Worm (Caenorhabditis elegans) whole organism, L2 larva: Measurements from ENCODE around the gene nfu-1.

Source experiments
- C34F6.9 ChIP-seq: fragments of 150-350 bp; optimal IDR thresholded peaks from 2 replicates; lab custom pipeline; 2014; ENCODE audit warnings: missing biosample characterization, missing genetic modification characterization
- F13H6.1 ChIP-seq: sonication (generic microtip); optimal IDR thresholded peaks from 2 replicates; lab custom pipeline; 2016; ENCODE audit warnings: missing genetic modification characterization, missing compliant biosample characterization
- R02D3.7 ChIP-seq: fragments of 150-350 bp; optimal IDR thresholded peaks from 2 replicates; lab custom pipeline; 2014; ENCODE audit warnings: missing biosample characterization, missing genetic modification characterization
- Y55F3AM.14 ChIP-seq: fragments of 200-800 bp; sonication (Bioruptor generic); optimal IDR thresholded peaks from 2 replicates; lab custom pipeline; 2018; ENCODE audit warnings: mild to moderate bottlenecking, missing genetic modification characterization, missing compliant biosample characterization
- ZK546.5 ChIP-seq: sonication (generic microtip); optimal IDR thresholded peaks from 2 replicates; lab custom pipeline; 2017; ENCODE audit warnings: missing biosample characterization, missing genetic modification characterization
- alr-1 ChIP-seq: fragments of 150-350 bp; optimal IDR thresholded peaks from 2 replicates; lab custom pipeline; 2014; ENCODE audit warnings: missing biosample characterization, missing genetic modification characterization
- aly-2 ChIP-seq: fragments of 150-350 bp; optimal IDR thresholded peaks from 2 replicates; lab custom pipeline; 2014; ENCODE audit warnings: missing biosample characterization, missing genetic modification characterization
- ama-1 ChIP-seq: fragments of 150-350 bp; optimal IDR thresholded peaks from 2 replicates; lab custom pipeline; 2018; ENCODE audit warnings: inconsistent platforms
- blmp-1 ChIP-seq: sonication (generic microtip); optimal IDR thresholded peaks from 2 replicates; lab custom pipeline; 2017; ENCODE audit warnings: missing genetic modification characterization, mild to moderate bottlenecking, missing compliant biosample characterization, antibody characterized with exemption, moderate library complexity; ENCODE audit not compliant: insufficient read depth
- ceh-16 ChIP-seq: fragments of 150-350 bp; optimal IDR thresholded peaks from 2 replicates; lab custom pipeline; 2014; ENCODE audit warnings: missing biosample characterization, missing genetic modification characterization
- ceh-82 ChIP-seq: fragments of 150-350 bp; optimal IDR thresholded peaks from 2 replicates; lab custom pipeline; 2014; ENCODE audit warnings: missing biosample characterization, missing genetic modification characterization
- crh-2 ChIP-seq: sonication (generic microtip); optimal IDR thresholded peaks from 2 replicates; lab custom pipeline; 2017; ENCODE audit warnings: missing biosample characterization, missing genetic modification characterization
- dmd-4 ChIP-seq: sonication (generic microtip); optimal IDR thresholded peaks from 2 replicates; lab custom pipeline; 2017; ENCODE audit warnings: missing biosample characterization, missing genetic modification characterization
- egl-27 ChIP-seq: sonication (generic microtip); optimal IDR thresholded peaks from 3 replicates; lab custom pipeline; 2017; ENCODE audit warnings: missing biosample characterization, missing genetic modification reagents, missing genetic modification characterization
- elt-1 ChIP-seq: fragments of 150-350 bp; optimal IDR thresholded peaks from 2 replicates; lab custom pipeline; 2014; ENCODE audit warnings: missing biosample characterization, missing genetic modification characterization
- elt-3 ChIP-seq: sonication (generic microtip); optimal IDR thresholded peaks from 2 replicates; lab custom pipeline; 2017; ENCODE audit warnings: missing biosample characterization, missing genetic modification characterization
- fos-1 ChIP-seq: fragments of 150-350 bp; optimal IDR thresholded peaks from 2 replicates; lab custom pipeline; 2014; ENCODE audit warnings: missing biosample characterization, missing genetic modification characterization
- gmeb-1 ChIP-seq: fragments of 150-350 bp; optimal IDR thresholded peaks from 2 replicates; lab custom pipeline; 2014; ENCODE audit warnings: missing biosample characterization, missing genetic modification characterization
- lin-11 ChIP-seq: fragments of 150-350 bp; sonication (generic microtip); optimal IDR thresholded peaks from 2 replicates; lab custom pipeline; 2014; ENCODE audit warnings: missing biosample characterization, missing genetic modification characterization, inconsistent platforms, mixed read lengths
- lin-13 ChIP-seq: fragments of 150-350 bp; optimal IDR thresholded peaks from 2 replicates; lab custom pipeline; 2014; ENCODE audit warnings: missing biosample characterization, missing genetic modification reagents, missing genetic modification characterization
- lin-39 ChIP-seq: fragments of 150-350 bp; optimal IDR thresholded peaks from 2 replicates; lab custom pipeline; 2014; ENCODE audit warnings: missing biosample characterization, missing genetic modification reagents, missing genetic modification characterization
- lsy-2 ChIP-seq, 2 experiments: fragments of 150-350 bp in 1 of 2; sonication (generic microtip) in 1 of 2; optimal IDR thresholded peaks; 2 replicates each; lab custom pipeline; 2014 to 2017; ENCODE audit warnings: missing biosample characterization in 2 of 2, missing genetic modification characterization in 2 of 2
- mab-5 ChIP-seq: fragments of 150-350 bp; optimal IDR thresholded peaks from 2 replicates; lab custom pipeline; 2014; ENCODE audit warnings: missing biosample characterization, missing genetic modification characterization
- mbf-1 ChIP-seq: sonication (generic microtip); optimal IDR thresholded peaks from 2 replicates; lab custom pipeline; 2017; ENCODE audit warnings: missing biosample characterization, missing genetic modification characterization
- mdl-1 ChIP-seq, 2 experiments: fragments of 150-350 bp in 1 of 2; sonication (generic microtip) in 1 of 2; optimal IDR thresholded peaks; 2 replicates each; lab custom pipeline; 2017; ENCODE audit warnings: missing biosample characterization in 2 of 2, missing genetic modification characterization in 2 of 2
- nhr-10 ChIP-seq: sonication (generic microtip); optimal IDR thresholded peaks from 2 replicates; lab custom pipeline; 2017; ENCODE audit warnings: missing biosample characterization, missing genetic modification characterization
- nhr-11 ChIP-seq: fragments of 150-350 bp; optimal IDR thresholded peaks from 2 replicates; lab custom pipeline; 2014; ENCODE audit warnings: missing biosample characterization, missing genetic modification characterization
- nhr-12 ChIP-seq: fragments of 150-350 bp; optimal IDR thresholded peaks from 2 replicates; lab custom pipeline; 2014; ENCODE audit warnings: missing biosample characterization, missing genetic modification characterization
- nhr-129 ChIP-seq: fragments of 150-350 bp; optimal IDR thresholded peaks from 2 replicates; lab custom pipeline; 2014; ENCODE audit warnings: missing biosample characterization, missing genetic modification characterization
- nhr-21 ChIP-seq: fragments of 150-350 bp; optimal IDR thresholded peaks from 2 replicates; lab custom pipeline; 2014; ENCODE audit warnings: missing biosample characterization, missing genetic modification characterization
- nhr-23 ChIP-seq: fragments of 150-350 bp; optimal IDR thresholded peaks from 2 replicates; lab custom pipeline; 2014; ENCODE audit warnings: missing biosample characterization, missing genetic modification reagents, missing genetic modification characterization
- nhr-237 ChIP-seq: fragments of 150-350 bp; optimal IDR thresholded peaks from 2 replicates; lab custom pipeline; 2014; ENCODE audit warnings: missing biosample characterization, missing genetic modification characterization
- nhr-25 ChIP-seq: fragments of 150-350 bp; sonication (generic microtip); optimal IDR thresholded peaks from 3 replicates; lab custom pipeline; 2014; ENCODE audit warnings: missing biosample characterization, missing genetic modification characterization
- nhr-6 ChIP-seq: fragments of 150-350 bp; optimal IDR thresholded peaks from 2 replicates; lab custom pipeline; 2014; ENCODE audit warnings: missing biosample characterization, missing genetic modification characterization
- nhr-77 ChIP-seq: fragments of 150-350 bp; optimal IDR thresholded peaks from 2 replicates; lab custom pipeline; 2014; ENCODE audit warnings: missing biosample characterization, missing genetic modification characterization
- peb-1 ChIP-seq: fragments of 150-350 bp; optimal IDR thresholded peaks from 2 replicates; lab custom pipeline; 2014; ENCODE audit warnings: missing biosample characterization, missing genetic modification characterization
- sem-4 ChIP-seq: fragments of 150-350 bp; optimal IDR thresholded peaks from 2 replicates; lab custom pipeline; 2014; ENCODE audit warnings: missing biosample characterization, missing genetic modification reagents, missing genetic modification characterization
- skn-1 ChIP-seq: sonication (generic microtip); optimal IDR thresholded peaks from 2 replicates; lab custom pipeline; 2017; ENCODE audit warnings: missing biosample characterization, missing genetic modification characterization
- sma-3 ChIP-seq: sonication (generic microtip); optimal IDR thresholded peaks from 2 replicates; lab custom pipeline; 2016; ENCODE audit warnings: missing genetic modification reagents, missing genetic modification characterization, missing compliant biosample characterization
- sma-9 ChIP-seq, 2 experiments: fragments of 150-350 bp in 1 of 2; sonication (generic microtip) in 1 of 2; optimal IDR thresholded peaks; 2 replicates each; lab custom pipeline; 2014 to 2016; ENCODE audit warnings: missing genetic modification characterization in 2 of 2, mild to moderate bottlenecking in 1 of 2, missing biosample characterization in 1 of 2, missing compliant biosample characterization in 1 of 2, missing genetic modification reagents in 1 of 2, moderate library complexity in 1 of 2
- snpc-4 ChIP-seq: fragments of 150-350 bp; optimal IDR thresholded peaks from 2 replicates; lab custom pipeline; 2014; ENCODE audit warnings: missing biosample characterization, missing genetic modification characterization
- unc-39 ChIP-seq: fragments of 150-350 bp; optimal IDR thresholded peaks from 2 replicates; lab custom pipeline; 2014; ENCODE audit warnings: missing biosample characterization, missing genetic modification characterization
- unc-55 ChIP-seq: fragments of 150-350 bp; sonication (generic microtip); optimal IDR thresholded peaks from 3 replicates; lab custom pipeline; 2014; ENCODE audit warnings: missing biosample characterization, missing genetic modification reagents, missing genetic modification characterization
- unc-62 ChIP-seq: fragments of 150-350 bp; optimal IDR thresholded peaks from 2 replicates; lab custom pipeline; 2014; ENCODE audit warnings: missing biosample characterization, missing genetic modification reagents, missing genetic modification characterization
- zag-1 ChIP-seq: fragments of 150-350 bp; optimal IDR thresholded peaks from 2 replicates; lab custom pipeline; 2014; ENCODE audit warnings: missing biosample characterization, missing genetic modification characterization
- ztf-1 ChIP-seq: fragments of 200-800 bp; sonication (Bioruptor generic); conservative IDR thresholded peaks from 2 replicates; pipeline ENCODE4 v1.3.6; 2022; ENCODE audit warnings: missing genetic modification characterization, missing compliant biosample characterization
- ztf-11 ChIP-seq: sonication (generic microtip); optimal IDR thresholded peaks from 2 replicates; lab custom pipeline; 2017; ENCODE audit warnings: missing biosample characterization, missing genetic modification characterization
- ztf-4 ChIP-seq: fragments of 150-350 bp; optimal IDR thresholded peaks from 2 replicates; lab custom pipeline; 2014; ENCODE audit warnings: missing biosample characterization, missing genetic modification characterization

Gene nfu-1

DNA sequence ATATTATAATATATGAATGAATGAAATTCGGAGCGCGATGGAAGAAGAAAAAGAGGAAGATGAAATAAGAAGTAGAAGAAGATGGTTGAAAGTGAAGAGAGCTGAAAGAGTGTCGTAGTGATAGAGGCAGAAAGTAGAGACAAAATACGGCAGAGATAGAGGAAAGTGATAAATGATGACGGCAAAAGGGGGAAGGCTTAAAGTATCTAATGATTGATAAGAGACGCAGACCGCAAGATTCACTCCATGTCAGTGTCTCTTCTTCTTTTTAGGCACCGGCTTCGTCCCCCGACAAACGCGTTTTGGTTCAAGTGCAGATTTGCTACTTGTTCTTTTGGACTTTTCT lies 44.9 kb upstream of the nfu-1 start:
- TF ChIP-seq gmeb-1 (tag; lab: Kevin White, UChicago) (peak; percentile 46), zag-1 (tag; lab: Kevin White, UChicago) (no peak), snpc-4 (tag; lab: Kevin White, UChicago) (peak; percentile 1), R02D3.7 (tag; lab: Kevin White, UChicago) (no peak), nhr-237 (tag; lab: Kevin White, UChicago) (no peak), ztf-4 (tag; lab: Kevin White, UChicago) (peak; percentile 77), ceh-82 (tag; lab: Kevin White, UChicago) (no peak), mbf-1 (tag; lab: Kevin White, UChicago) (no peak), elt-1 (no peak), ztf-11 (tag; lab: Kevin White, UChicago) (no peak), nhr-10 (tag; lab: Kevin White, UChicago) (no peak), ztf-1 (GFP tag; lab: Robert Waterston, UW) (no peak), nhr-25 (tag; lab: Kevin White, UChicago) (peak; percentile 44), crh-2 (tag; lab: Kevin White, UChicago) (peak; percentile 93), skn-1 (tag; lab: Kevin White, UChicago) (peak; percentile 65), fos-1 (peak; percentile 95), sem-4 (tag; lab: Kevin White, UChicago) (no peak), Y55F3AM.14 (GFP tag; lab: Kevin White, UChicago) (no peak), ceh-16 (tag; lab: Kevin White, UChicago) (no peak), alr-1 (tag; lab: Kevin White, UChicago) (no peak), nhr-6 (no peak), nhr-129 (tag; lab: Kevin White, UChicago) (peak; percentile 37), lin-11 (tag; lab: Kevin White, UChicago) (no peak), nhr-77 (no peak), mdl-1 (tag; optimal IDR thresholded peaks at IDR 0.05; lab: Kevin White, UChicago) (peak in 1 of 2 experiments; percentile 15), aly-2 (tag; lab: Kevin White, UChicago) (no peak), peb-1 (no peak), F13H6.1 (peak; percentile 74), unc-55 (peak; percentile 87), ZK546.5 (tag; lab: Kevin White, UChicago) (no peak), dmd-4 (no peak), sma-9 (GFP tag; optimal IDR thresholded peaks at IDR 0.05; lab: Kevin White, UChicago) (peak; percentile 86), sma-9 (tag; optimal IDR thresholded peaks at IDR 0.05; lab: Kevin White, UChicago) (no peak), elt-3 (no peak), nhr-23 (tag; lab: Kevin White, UChicago) (no peak), unc-39 (tag; lab: Kevin White, UChicago) (no peak), sma-3 (peak; percentile 79), ama-1 (lab: Kevin White, UChicago) (no peak), C34F6.9 (tag; lab: Kevin White, UChicago) (no peak), blmp-1 (tag; lab: Kevin White, UChicago) (peak; percentile 100), nhr-21 (tag; lab: Kevin White, UChicago) (peak; percentile 84), lin-39 (tag; lab: Kevin White, UChicago) (no peak), nhr-12 (tag; lab: Kevin White, UChicago) (no peak), lsy-2 (tag; optimal IDR thresholded peaks at IDR 0.05; lab: Kevin White, UChicago) (peak in 1 of 2 experiments; percentile 52), unc-62 (GFP tag; lab: Kevin White, UChicago) (peak; percentile 15), lin-13 (no peak), nhr-11 (tag; lab: Kevin White, UChicago) (no peak), mab-5 (tag; lab: Kevin White, UChicago) (peak; percentile 84), egl-27 (tag; lab: Kevin White, UChicago) (peak; percentile 48)
